Fruit fly (Drosophila melanogaster) whole organism, embryonic: Measurements from ENCODE around the gene Irbp18.

Experiments used
- Bgb ChIP-seq: fragments of 200-800 bp; sonication (Bioruptor generic); IDR thresholded peaks from 2 replicates; pipeline ENCODE4 v1.3.6; 2022; ENCODE audit warnings: missing biosample characterization, missing genetic modification characterization; ENCODE audit not compliant: partially characterized antibody
- CG10147 ChIP-seq: fragments of 200-800 bp; sonication (Bioruptor generic); optimal IDR thresholded peaks from 2 replicates; lab custom pipeline; 2019; ENCODE audit warnings: missing biosample characterization, mild to moderate bottlenecking, missing genetic modification characterization, moderate library complexity
- CG12071 ChIP-seq: fragments of 200-800 bp; sonication (Bioruptor generic); optimal IDR thresholded peaks from 3 replicates; lab custom pipeline; 2018; ENCODE audit warnings: missing biosample characterization, mild to moderate bottlenecking, missing genetic modification characterization
- CG15514 ChIP-seq: fragments of 200-800 bp; sonication (Bioruptor generic); optimal IDR thresholded peaks from 3 replicates; lab custom pipeline; 2017; ENCODE audit warnings: missing biosample characterization, missing genetic modification characterization, mild to moderate bottlenecking, moderate library complexity, missing genetic modification reagents
- CG17612 ChIP-seq: fragments of 200-800 bp; sonication (Bioruptor generic); IDR thresholded peaks from 2 replicates; pipeline ENCODE4 v1.3.6; 2022; ENCODE audit warnings: missing biosample characterization, missing genetic modification characterization
- CG18262 ChIP-seq: fragments of 200-800 bp; optimal IDR thresholded peaks from 3 replicates; lab custom pipeline; 2019; ENCODE audit warnings: missing biosample characterization, mild to moderate bottlenecking, missing genetic modification characterization, moderate library complexity
- CG1832 ChIP-seq: fragments of 200-800 bp; sonication (Bioruptor generic); optimal IDR thresholded peaks from 2 replicates; lab custom pipeline; 2017; ENCODE audit warnings: missing biosample characterization, mild to moderate bottlenecking, missing genetic modification characterization, inconsistent platforms
- CG18619 ChIP-seq: fragments of 200-800 bp; sonication (Bioruptor generic); optimal IDR thresholded peaks from 3 replicates; lab custom pipeline; 2017; ENCODE audit warnings: missing biosample characterization, mild to moderate bottlenecking, missing genetic modification characterization
- CG34422 ChIP-seq: fragments of 200-800 bp; sonication (Bioruptor generic); IDR thresholded peaks from 3 replicates; pipeline ENCODE4 v1.3.6; 2022; ENCODE audit warnings: missing biosample characterization, missing genetic modification characterization
- CG4282 ChIP-seq: fragments of 200-800 bp; sonication (Bioruptor generic); optimal IDR thresholded peaks from 2 replicates; lab custom pipeline; 2016; ENCODE audit warnings: missing biosample characterization, missing genetic modification characterization
- CG4328 ChIP-seq: fragments of 200-800 bp; sonication (Bioruptor generic); optimal IDR thresholded peaks from 3 replicates; lab custom pipeline; 2017; ENCODE audit warnings: missing biosample characterization, missing genetic modification reagents, missing genetic modification characterization
- CG4707 ChIP-seq: fragments of 200-800 bp; sonication (Bioruptor generic); optimal IDR thresholded peaks from 2 replicates; lab custom pipeline; 2018; ENCODE audit warnings: missing biosample characterization, mild to moderate bottlenecking, missing genetic modification characterization, moderate library complexity
- CG4854 ChIP-seq: fragments of 200-800 bp; sonication (Bioruptor generic); optimal IDR thresholded peaks from 2 replicates; lab custom pipeline; 2016; ENCODE audit warnings: missing biosample characterization, missing genetic modification characterization, inconsistent platforms
- CG5245 ChIP-seq: fragments of 200-800 bp; sonication (Bioruptor generic); optimal IDR thresholded peaks from 3 replicates; lab custom pipeline; 2016; ENCODE audit warnings: missing biosample characterization, missing genetic modification characterization
- CG6689 ChIP-seq: fragments of 200-800 bp; sonication (Bioruptor generic); IDR thresholded peaks from 2 replicates; pipeline ENCODE4 v1.3.6; 2022; ENCODE audit warnings: missing biosample characterization, missing genetic modification characterization
- CG7357 ChIP-seq: fragments of 200-800 bp; sonication (Bioruptor generic); IDR thresholded peaks from 3 replicates; pipeline ENCODE4 v1.3.6; 2022; ENCODE audit warnings: missing biosample characterization, missing genetic modification characterization
- CG7556 ChIP-seq: fragments of 200-800 bp; sonication (Bioruptor generic); optimal IDR thresholded peaks from 2 replicates; lab custom pipeline; 2017; ENCODE audit warnings: missing biosample characterization, mild to moderate bottlenecking, missing genetic modification characterization
- CG8089 ChIP-seq: fragments of 200-800 bp; sonication (Bioruptor generic); optimal IDR thresholded peaks from 3 replicates; lab custom pipeline; 2016; ENCODE audit warnings: missing biosample characterization, missing genetic modification characterization
- CG8944 ChIP-seq: fragments of 200-800 bp; sonication (Bioruptor generic); optimal IDR thresholded peaks from 3 replicates; lab custom pipeline; 2016; ENCODE audit warnings: missing biosample characterization, missing genetic modification characterization
- CoRest ChIP-seq: fragments of 200-800 bp; sonication (Bioruptor generic); optimal IDR thresholded peaks from 3 replicates; lab custom pipeline; 2018; ENCODE audit warnings: missing biosample characterization, mild to moderate bottlenecking, missing genetic modification characterization, moderate library complexity
- Fer1 ChIP-seq: fragments of 200-800 bp; sonication (Bioruptor generic); optimal IDR thresholded peaks from 2 replicates; lab custom pipeline; 2017; ENCODE audit warnings: missing biosample characterization, mild to moderate bottlenecking, missing genetic modification characterization
- HLH4C ChIP-seq: fragments of 200-800 bp; sonication (Bioruptor generic); IDR thresholded peaks from 3 replicates; pipeline ENCODE4 v1.3.6; 2022; ENCODE audit warnings: missing biosample characterization, missing genetic modification characterization; ENCODE audit not compliant: partially characterized antibody
- Hmr ChIP-seq: fragments of 200-800 bp; sonication (Bioruptor generic); optimal IDR thresholded peaks from 3 replicates; lab custom pipeline; 2017; ENCODE audit warnings: mild to moderate bottlenecking, missing biosample characterization, missing genetic modification reagents, missing genetic modification characterization
- Meics ChIP-seq: fragments of 200-800 bp; sonication (Bioruptor generic); optimal IDR thresholded peaks from 2 replicates; lab custom pipeline; 2017; ENCODE audit warnings: missing biosample characterization, mild to moderate bottlenecking, missing genetic modification characterization
- NC2β ChIP-seq: fragments of 200-800 bp; sonication (Bioruptor generic); optimal IDR thresholded peaks from 2 replicates; lab custom pipeline; 2016; ENCODE audit warnings: missing biosample characterization, missing genetic modification characterization
- Sry-β ChIP-seq: fragments of 200-800 bp; sonication (Bioruptor generic); optimal IDR thresholded peaks from 2 replicates; lab custom pipeline; 2018; ENCODE audit warnings: missing biosample characterization, mild to moderate bottlenecking, missing genetic modification characterization, moderate library complexity
- Stat92E ChIP-seq, 3 experiments: fragments of >200 bp in 2 of 3; fragments of 200-800 bp in 1 of 3; sonication (Bioruptor generic) in 1 of 3; optimal IDR thresholded peaks; 2 replicates each; lab custom pipeline; 2017 to 2019; ENCODE audit warnings: missing biosample characterization in 3 of 3, missing genetic modification characterization in 3 of 3, mild to moderate bottlenecking in 1 of 3, moderate library complexity in 1 of 3
- Trl ChIP-seq, 3 experiments: fragments of >200 bp in 2 of 3; fragments of 200-800 bp in 1 of 3; sonication (Bioruptor generic) in 1 of 3; optimal IDR thresholded peaks; 2 replicates in 1 of 3; 3 replicates in 2 of 3; lab custom pipeline; 2016 to 2017; ENCODE audit warnings: missing biosample characterization in 1 of 3, missing genetic modification characterization in 1 of 3
- Xbp1 ChIP-seq: fragments of 200-800 bp; sonication (Bioruptor generic); optimal IDR thresholded peaks from 3 replicates; lab custom pipeline; 2016; ENCODE audit warnings: missing biosample characterization, mild to moderate bottlenecking, missing genetic modification characterization
- bcd ChIP-seq: fragments of 200-800 bp; sonication (Bioruptor generic); optimal IDR thresholded peaks from 2 replicates; lab custom pipeline; 2017; ENCODE audit warnings: missing biosample characterization, mild to moderate bottlenecking, missing genetic modification characterization
- bsh ChIP-seq, 2 experiments: fragments of 200-800 bp; sonication (Bioruptor generic); optimal IDR thresholded peaks; 2 replicates each; lab custom pipeline; 2017 to 2018; ENCODE audit warnings: mild to moderate bottlenecking in 2 of 2, missing biosample characterization in 2 of 2, missing genetic modification characterization in 2 of 2, moderate library complexity in 1 of 2
- chif ChIP-seq, 2 experiments: fragments of 200-800 bp; sonication (Bioruptor generic); optimal IDR thresholded peaks; 3 replicates each; lab custom pipeline; 2016; ENCODE audit warnings: missing biosample characterization in 2 of 2, missing genetic modification characterization in 2 of 2
- croc ChIP-seq: fragments of 200-800 bp; sonication (Bioruptor generic); conservative IDR thresholded peaks from 3 replicates; pipeline ENCODE4 v1.3.6; 2022; ENCODE audit warnings: missing biosample characterization, missing genetic modification characterization
- dmrt99B ChIP-seq: fragments of 200-800 bp; sonication (Bioruptor generic); optimal IDR thresholded peaks from 2 replicates; lab custom pipeline; 2018; ENCODE audit warnings: missing biosample characterization, mild to moderate bottlenecking, missing genetic modification characterization, moderate library complexity
- fd96Cb ChIP-seq: fragments of 200-800 bp; sonication (Bioruptor generic); optimal IDR thresholded peaks from 2 replicates; lab custom pipeline; 2018; ENCODE audit warnings: missing biosample characterization, mild to moderate bottlenecking, missing genetic modification characterization, moderate library complexity
- grau ChIP-seq: fragments of 200-800 bp; optimal IDR thresholded peaks from 3 replicates; lab custom pipeline; 2019; ENCODE audit warnings: missing biosample characterization, mild to moderate bottlenecking, missing genetic modification characterization, moderate library complexity
- hb ChIP-seq: fragments of 200-800 bp; sonication (Bioruptor generic); IDR thresholded peaks from 3 replicates; pipeline ENCODE4 v1.3.6; 2022; ENCODE audit warnings: missing biosample characterization, missing genetic modification characterization; ENCODE audit not compliant: partially characterized antibody
- hbn ChIP-seq: fragments of 200-800 bp; sonication (Bioruptor generic); IDR thresholded peaks from 2 replicates; pipeline ENCODE4 v1.3.6; 2022; ENCODE audit warnings: missing biosample characterization, missing genetic modification characterization; ENCODE audit not compliant: partially characterized antibody
- hth ChIP-seq: fragments of >200 bp; optimal IDR thresholded peaks from 2 replicates; lab custom pipeline; 2017; ENCODE audit warnings: inconsistent platforms
- kah ChIP-seq: fragments of 200-800 bp; sonication (Bioruptor generic); optimal IDR thresholded peaks from 2 replicates; lab custom pipeline; 2018; ENCODE audit warnings: missing biosample characterization, mild to moderate bottlenecking, missing genetic modification characterization
- pros ChIP-seq: fragments of 200-800 bp; sonication (Bioruptor generic); optimal IDR thresholded peaks from 3 replicates; lab custom pipeline; 2019; ENCODE audit warnings: missing biosample characterization, mild to moderate bottlenecking, missing genetic modification characterization, moderate library complexity
- pum ChIP-seq: fragments of 200-800 bp; sonication (Bioruptor generic); optimal IDR thresholded peaks from 2 replicates; lab custom pipeline; 2016; ENCODE audit warnings: missing biosample characterization, missing genetic modification characterization
- pzg ChIP-seq: fragments of 200-800 bp; sonication (Bioruptor generic); optimal IDR thresholded peaks from 3 replicates; lab custom pipeline; 2018; ENCODE audit warnings: missing biosample characterization, mild to moderate bottlenecking, missing genetic modification characterization, moderate library complexity
- rib ChIP-seq: fragments of 200-800 bp; sonication (Bioruptor generic); IDR thresholded peaks from 2 replicates; pipeline ENCODE4 v1.3.6; 2022; ENCODE audit warnings: missing biosample characterization, missing genetic modification characterization
- ssp ChIP-seq: fragments of 200-800 bp; sonication (Bioruptor generic); IDR thresholded peaks from 2 replicates; pipeline ENCODE4 v1.3.6; 2022; ENCODE audit warnings: missing biosample characterization, missing genetic modification characterization
- tgo ChIP-seq: fragments of 200-800 bp; sonication (Bioruptor generic); IDR thresholded peaks from 3 replicates; pipeline ENCODE4 v1.3.6; 2022; ENCODE audit warnings: missing biosample characterization, missing genetic modification characterization
- toy ChIP-seq: fragments of 200-800 bp; sonication (Bioruptor generic); IDR thresholded peaks from 2 replicates; pipeline ENCODE4 v1.3.6; 2022; ENCODE audit warnings: missing biosample characterization, missing genetic modification characterization
- usp ChIP-seq: fragments of >200 bp; optimal IDR thresholded peaks from 2 replicates; lab custom pipeline; 2017; ENCODE audit warnings: missing biosample characterization, missing genetic modification characterization
- zfh1 ChIP-seq: fragments of 200-800 bp; sonication (Bioruptor generic); IDR thresholded peaks from 3 replicates; pipeline ENCODE4 v1.3.6; 2022; ENCODE audit warnings: missing biosample characterization, missing genetic modification characterization

Irbp18 gene

dm6 chr3L:11093046-11093520 lies 4.9 kb downstream of the Irbp18 start, which contains the start of gene JIL-1 (continued):
- TF ChIP-seq HLH4C (GFP tag; lab: Robert Waterston, UW) (peak; percentile 82), Sry-β (GFP tag; lab: Kevin White, UChicago) (peak; percentile 4), CG18262 (tag; lab: Kevin White, UChicago) (peak; percentile 43), bsh (GFP tag; optimal IDR thresholded peaks at IDR 0.05; lab: Kevin White, UChicago) (peak in 1 of 2 experiments; percentile 31), chif (GFP tag; optimal IDR thresholded peaks at IDR 0.05; lab: Kevin White, UChicago) (peak; percentile 2 to 20), dmrt99B (tag; lab: Kevin White, UChicago) (peak; percentile 16), zfh1 (GFP tag; lab: Robert Waterston, UW) (peak; percentile 85; the same call in 2 of the 3 replicates), CG12071 (peak; percentile 14), CG4707 (peak; percentile 25), kah (GFP tag; lab: Kevin White, UChicago) (no peak), hb (GFP tag; lab: Robert Waterston, UW) (peak; percentile 77), Fer1 (GFP tag; lab: Kevin White, UChicago) (peak; percentile 60), CG8944 (GFP tag; lab: Kevin White, UChicago) (peak; percentile 12), CoRest (tag; lab: Kevin White, UChicago) (peak; percentile 60), Meics (GFP tag; lab: Kevin White, UChicago) (peak; percentile 69), NC2β (GFP tag; lab: Kevin White, UChicago) (peak; percentile 52), rib (GFP tag; lab: Robert Waterston, UW) (peak; percentile 50), CG1832 (GFP tag; lab: Kevin White, UChicago) (no peak), CG34422 (GFP tag; lab: Robert Waterston, UW) (peak; percentile 81), CG4282 (GFP tag; lab: Kevin White, UChicago) (peak; percentile 34), croc (GFP tag; lab: Robert Waterston, UW) (peak; percentile 54; the same call in 2 of the 3 replicates), CG4854 (peak; percentile 48), CG10147 (GFP tag; lab: Kevin White, UChicago) (peak; percentile 53), pros (GFP tag; lab: Kevin White, UChicago) (no peak), ssp (peak; percentile 57), hth (lab: Kevin White, UChicago) (no peak), Hmr (peak; percentile 77), CG5245 (peak; percentile 40), CG6689 (GFP tag; lab: Robert Waterston, UW) (peak; percentile 31; the same call in 1 of the 2 replicates), bcd (GFP tag; lab: Kevin White, UChicago) (peak; percentile 71), grau (tag; lab: Kevin White, UChicago) (peak; percentile 66), pum (GFP tag; lab: Kevin White, UChicago) (peak; percentile 1), Xbp1 (peak; percentile 76), CG4328 (GFP tag; lab: Kevin White, UChicago) (no peak), CG17612 (GFP tag; lab: Robert Waterston, UW) (no peak), CG15514 (GFP tag; lab: Kevin White, UChicago) (peak; percentile 53), Trl (optimal IDR thresholded peaks at IDR 0.05; lab: Kevin White, UChicago) (no peak), Trl (GFP tag; optimal IDR thresholded peaks at IDR 0.05; lab: Kevin White, UChicago) (no peak), pzg (GFP tag; lab: Kevin White, UChicago) (peak; percentile 79), usp (GFP tag; lab: Kevin White, UChicago) (no peak), Bgb (GFP tag; lab: Robert Waterston, UW) (peak; percentile 92), CG7556 (GFP tag; lab: Kevin White, UChicago) (peak; percentile 27), toy (GFP tag; lab: Robert Waterston, UW) (peak; percentile 43; the same call in 1 of the 2 replicates), CG8089 (no peak), hbn (GFP tag; lab: Robert Waterston, UW) (peak; percentile 75), CG18619 (peak; percentile 41), fd96Cb (tag; lab: Kevin White, UChicago) (peak; percentile 40), CG7357 (GFP tag; lab: Robert Waterston, UW) (0 out of 3 replicates have a peak, but pooled peaks have one; percentile 45), Stat92E (GFP tag; optimal IDR thresholded peaks at IDR 0.05; lab: Kevin White, UChicago) (peak in 1 of 3 experiments; percentile 43), tgo (peak; percentile 76)
